Worm (Caenorhabditis elegans) whole organism, midembryonic: ENCODE results near the gene T02C12.5.

ENCODE experiments used
- T22C8.4 ChIP-seq: fragments of 200-800 bp; sonication (Bioruptor generic); IDR thresholded peaks from 2 replicates; pipeline ENCODE4 v1.3.6; 2022; ENCODE audit warnings: missing genetic modification characterization, missing compliant biosample characterization
- cog-1 ChIP-seq: sonication (generic microtip); optimal IDR thresholded peaks from 2 replicates; lab custom pipeline; 2016; ENCODE audit warnings: missing genetic modification characterization, missing compliant biosample characterization
- klf-2 ChIP-seq: fragments of 200-800 bp; sonication (Bioruptor generic); conservative IDR thresholded peaks from 2 replicates; pipeline ENCODE4 v1.3.6; 2022; ENCODE audit warnings: missing genetic modification reagents, missing genetic modification characterization, missing compliant biosample characterization
- med-1 ChIP-seq: sonication (generic microtip); optimal IDR thresholded peaks from 2 replicates; lab custom pipeline; 2017; ENCODE audit warnings: missing genetic modification characterization, mild to moderate bottlenecking, missing compliant biosample characterization, antibody characterized with exemption, missing genetic modification reagents; ENCODE audit not compliant: insufficient read depth
- ref-1 ChIP-seq: fragments of 200-800 bp; sonication (Bioruptor generic); conservative IDR thresholded peaks from 2 replicates; pipeline ENCODE4 v1.3.6; 2022; ENCODE audit warnings: missing genetic modification reagents, missing genetic modification characterization, missing compliant biosample characterization
- tab-1 ChIP-seq: fragments of 200-800 bp; sonication (Bioruptor generic); IDR thresholded peaks from 2 replicates; pipeline ENCODE4 v1.3.6; 2022; ENCODE audit warnings: missing genetic modification characterization, missing compliant biosample characterization
- ztf-23 ChIP-seq: fragments of 200-800 bp; sonication (Bioruptor generic); IDR thresholded peaks from 2 replicates; pipeline ENCODE4 v1.3.6; 2022; ENCODE audit warnings: missing genetic modification reagents, missing genetic modification characterization, missing compliant biosample characterization

- no peak for TF ChIP-seq ztf-23 (GFP tag; lab: Robert Waterston, UW)
- no peak for TF ChIP-seq klf-2 (GFP tag; lab: Robert Waterston, UW)
- no peak for TF ChIP-seq med-1
- TF ChIP-seq cog-1 (tag; lab: Kevin White, UChicago): no peak
- no peak for TF ChIP-seq T22C8.4 (GFP tag; lab: Robert Waterston, UW)
- no peak for TF ChIP-seq ref-1 (GFP tag; lab: Robert Waterston, UW)
- TF ChIP-seq tab-1: no peak
These were observed 32.1 kb upstream of the T02C12.5 start, which contains the start of gene his-70 for ce11 chrIII:4060019-4060418.
